Worm (Caenorhabditis elegans) whole organism, L4 larva: ENCODE measurements around the gene pan-1.
A peak's percentile ranks its signal among the peaks of the same experiment; 100 is the strongest.

Source experiments
- F10B5.3 ChIP-seq: sonication (generic microtip); optimal IDR thresholded peaks from 2 replicates; lab custom pipeline; 2016; ENCODE audit warnings: mild to moderate bottlenecking, missing genetic modification characterization, missing compliant biosample characterization
- F26F4.8 ChIP-seq: fragments of 200-800 bp; sonication (Bioruptor generic); conservative IDR thresholded peaks from 2 replicates; pipeline ENCODE4 v1.3.6; 2022; ENCODE audit warnings: missing genetic modification characterization, missing compliant biosample characterization
- F37D6.2 ChIP-seq: sonication (generic microtip); optimal IDR thresholded peaks from 2 replicates; lab custom pipeline; 2016; ENCODE audit warnings: mild to moderate bottlenecking, missing genetic modification characterization, missing compliant biosample characterization
- F49E8.2 ChIP-seq: sonication (generic microtip); optimal IDR thresholded peaks from 2 replicates; lab custom pipeline; 2016; ENCODE audit warnings: missing compliant biosample characterization, mild to moderate bottlenecking, missing genetic modification characterization, borderline replicate concordance
- R02D3.7 ChIP-seq: fragments of 150-350 bp; sonication (generic microtip); optimal IDR thresholded peaks from 3 replicates; lab custom pipeline; 2014; ENCODE audit warnings: missing biosample characterization, missing genetic modification characterization
- Y5F2A.4 ChIP-seq: fragments of 200-800 bp; sonication (Bioruptor generic); optimal IDR thresholded peaks from 2 replicates; lab custom pipeline; 2018; ENCODE audit warnings: mild to moderate bottlenecking, missing genetic modification characterization, missing compliant biosample characterization
- Y75B8A.6 ChIP-seq: fragments of 200-800 bp; sonication (Bioruptor generic); IDR thresholded peaks from 2 replicates; pipeline ENCODE4 v1.3.6; 2022; ENCODE audit warnings: missing genetic modification reagents, missing genetic modification characterization, missing compliant biosample characterization
- aly-2 ChIP-seq: sonication (generic microtip); optimal IDR thresholded peaks from 2 replicates; lab custom pipeline; 2018; ENCODE audit warnings: missing biosample characterization, missing genetic modification characterization
- ceh-20 ChIP-seq: fragments of 200-800 bp; sonication (Bioruptor generic); IDR thresholded peaks from 2 replicates; pipeline ENCODE4 v1.3.6; 2022; ENCODE audit warnings: missing genetic modification reagents, missing genetic modification characterization, missing compliant biosample characterization
- daf-12 ChIP-seq: fragments of 150-350 bp; optimal IDR thresholded peaks from 2 replicates; lab custom pipeline; 2014; ENCODE audit warnings: missing biosample characterization, missing genetic modification reagents, missing genetic modification characterization
- daf-16 ChIP-seq, 3 experiments: sonication (generic microtip); optimal IDR thresholded peaks; 2 replicates each; lab custom pipeline; 2016 to 2017; ENCODE audit warnings: missing genetic modification characterization in 3 of 3, missing genetic modification reagents in 3 of 3, mild to moderate bottlenecking in 2 of 3, missing compliant biosample characterization in 2 of 3, missing biosample characterization in 1 of 3, moderate library complexity in 1 of 3
- daf-19 ChIP-seq: fragments of 200-800 bp; sonication (Bioruptor generic); conservative IDR thresholded peaks from 2 replicates; pipeline ENCODE4 v1.3.6; 2022; ENCODE audit warnings: missing genetic modification characterization, missing compliant biosample characterization
- dmd-8 ChIP-seq: fragments of 200-800 bp; sonication (Bioruptor generic); IDR thresholded peaks from 2 replicates; pipeline ENCODE4 v1.3.6; 2022; ENCODE audit warnings: missing genetic modification characterization, missing compliant biosample characterization
- duxl-1 ChIP-seq: sonication (generic microtip); optimal IDR thresholded peaks from 2 replicates; lab custom pipeline; 2016; ENCODE audit warnings: mild to moderate bottlenecking, missing genetic modification characterization, moderate library complexity, missing compliant biosample characterization; ENCODE audit not compliant: poor library complexity
- egl-27 ChIP-seq: sonication (generic microtip); optimal IDR thresholded peaks from 3 replicates; lab custom pipeline; 2017; ENCODE audit warnings: missing biosample characterization, missing genetic modification reagents, missing genetic modification characterization
- egl-43 ChIP-seq: fragments of 200-800 bp; sonication (Bioruptor generic); IDR thresholded peaks from 2 replicates; pipeline ENCODE4 v1.3.6; 2022; ENCODE audit warnings: missing genetic modification reagents, missing genetic modification characterization, missing compliant biosample characterization
- fkh-10 ChIP-seq: fragments of 150-350 bp; optimal IDR thresholded peaks from 2 replicates; lab custom pipeline; 2014; ENCODE audit warnings: missing biosample characterization, missing genetic modification reagents, missing genetic modification characterization
- fos-1 ChIP-seq: fragments of 150-350 bp; optimal IDR thresholded peaks from 2 replicates; lab custom pipeline; 2014; ENCODE audit warnings: missing biosample characterization, missing genetic modification characterization
- hif-1 ChIP-seq, 2 experiments: sonication (generic microtip); optimal IDR thresholded peaks; 2 replicates each; lab custom pipeline; 2016 to 2017; ENCODE audit warnings: missing compliant biosample characterization in 2 of 2, missing genetic modification characterization in 2 of 2, missing genetic modification reagents in 2 of 2, missing genotype in 2 of 2, mild to moderate bottlenecking in 1 of 2
- hmg-1.1 ChIP-seq: fragments of 200-800 bp; sonication (Bioruptor generic); IDR thresholded peaks from 2 replicates; pipeline ENCODE4 v1.3.6; 2022; ENCODE audit warnings: missing genetic modification reagents, missing genetic modification characterization, missing compliant biosample characterization
- lin-1 ChIP-seq: fragments of 200-800 bp; sonication (Bioruptor generic); IDR thresholded peaks from 2 replicates; pipeline ENCODE4 v1.3.6; 2022; ENCODE audit warnings: missing genetic modification reagents, missing genetic modification characterization, missing compliant biosample characterization
- lin-15B ChIP-seq: fragments of 150-350 bp; sonication (generic microtip); optimal IDR thresholded peaks from 3 replicates; lab custom pipeline; 2014; ENCODE audit warnings: missing biosample characterization, missing genetic modification characterization
- lin-29 ChIP-seq: fragments of 200-800 bp; sonication (Bioruptor generic); IDR thresholded peaks from 2 replicates; pipeline ENCODE4 v1.3.6; 2022; ENCODE audit warnings: missing genetic modification reagents, missing genetic modification characterization, missing compliant biosample characterization
- lin-38 ChIP-seq: fragments of 200-800 bp; sonication (Bioruptor generic); IDR thresholded peaks from 2 replicates; pipeline ENCODE4 v1.3.6; 2022; ENCODE audit warnings: missing genetic modification reagents, missing genetic modification characterization, missing compliant biosample characterization
- lin-39 ChIP-seq: fragments of 150-350 bp; optimal IDR thresholded peaks from 2 replicates; lab custom pipeline; 2014; ENCODE audit warnings: missing biosample characterization, missing genetic modification reagents, missing genetic modification characterization
- lsy-2 ChIP-seq, 2 experiments: fragments of 150-350 bp in 1 of 2; sonication (generic microtip) in 1 of 2; optimal IDR thresholded peaks; 2 replicates each; lab custom pipeline; 2014 to 2017; ENCODE audit warnings: missing biosample characterization in 2 of 2, missing genetic modification characterization in 2 of 2
- madf-9 ChIP-seq: fragments of 200-800 bp; sonication (Bioruptor generic); conservative IDR thresholded peaks from 2 replicates; pipeline ENCODE4 v1.3.6; 2022; ENCODE audit warnings: missing genetic modification reagents, missing genetic modification characterization, missing compliant biosample characterization
- mdl-1 ChIP-seq, 2 experiments: fragments of 150-350 bp in 1 of 2; sonication (generic microtip) in 1 of 2; optimal IDR thresholded peaks; 2 replicates each; lab custom pipeline; 2014 to 2017; ENCODE audit warnings: missing biosample characterization in 2 of 2, missing genetic modification characterization in 2 of 2
- mdt-29 ChIP-seq: fragments of 200-800 bp; sonication (Bioruptor generic); IDR thresholded peaks from 2 replicates; pipeline ENCODE4 v1.3.6; 2022; ENCODE audit warnings: missing genetic modification reagents, missing genetic modification characterization, missing compliant biosample characterization
- nhr-237 ChIP-seq: sonication (generic microtip); optimal IDR thresholded peaks from 2 replicates; lab custom pipeline; 2017; ENCODE audit warnings: missing biosample characterization, missing genetic modification characterization
- nhr-28 ChIP-seq: fragments of 150-350 bp; optimal IDR thresholded peaks from 2 replicates; lab custom pipeline; 2014; ENCODE audit warnings: missing biosample characterization, missing genetic modification characterization
- nhr-42 ChIP-seq: fragments of 200-800 bp; sonication (Bioruptor generic); IDR thresholded peaks from 2 replicates; pipeline ENCODE4 v1.3.6; 2022; ENCODE audit warnings: missing genetic modification characterization, missing compliant biosample characterization
- nhr-6 ChIP-seq: fragments of 150-350 bp; optimal IDR thresholded peaks from 2 replicates; lab custom pipeline; 2014; ENCODE audit warnings: missing biosample characterization, missing genetic modification characterization
- nhr-77 ChIP-seq: fragments of 150-350 bp; optimal IDR thresholded peaks from 2 replicates; lab custom pipeline; 2014; ENCODE audit warnings: missing biosample characterization, missing genetic modification characterization
- pqm-1 ChIP-seq: sonication (generic microtip); optimal IDR thresholded peaks from 2 replicates; lab custom pipeline; 2017; ENCODE audit warnings: missing biosample characterization, missing genetic modification characterization
- rbr-2 ChIP-seq: sonication (generic microtip); optimal IDR thresholded peaks from 2 replicates; lab custom pipeline; 2016; ENCODE audit warnings: missing genotype, missing genetic modification characterization, missing compliant biosample characterization
- saeg-2 ChIP-seq: fragments of 200-800 bp; sonication (Bioruptor generic); IDR thresholded peaks from 2 replicates; pipeline ENCODE4 v1.3.6; 2022; ENCODE audit warnings: missing genetic modification reagents, missing genetic modification characterization, missing compliant biosample characterization
- set-16 ChIP-seq: fragments of 200-800 bp; sonication (Bioruptor generic); IDR thresholded peaks from 2 replicates; pipeline ENCODE4 v1.3.6; 2022; ENCODE audit warnings: missing genetic modification reagents, missing genetic modification characterization, missing compliant biosample characterization
- skn-1 ChIP-seq: fragments of 150-350 bp; optimal IDR thresholded peaks from 2 replicates; lab custom pipeline; 2014; ENCODE audit warnings: missing biosample characterization, missing genetic modification characterization
- spr-1 ChIP-seq: sonication (generic microtip); optimal IDR thresholded peaks from 2 replicates; lab custom pipeline; 2016; ENCODE audit warnings: mild to moderate bottlenecking, missing genetic modification characterization, missing compliant biosample characterization
- spr-3 ChIP-seq: fragments of 200-800 bp; sonication (Bioruptor generic); optimal IDR thresholded peaks from 2 replicates; lab custom pipeline; 2018; ENCODE audit warnings: mild to moderate bottlenecking, missing genetic modification characterization, missing compliant biosample characterization
- tag-97 ChIP-seq: fragments of 200-800 bp; sonication (Bioruptor generic); IDR thresholded peaks from 2 replicates; pipeline ENCODE4 v1.3.6; 2022; ENCODE audit warnings: missing genetic modification characterization, missing compliant biosample characterization
- tra-1 ChIP-seq: fragments of 200-800 bp; sonication (Bioruptor generic); IDR thresholded peaks from 2 replicates; pipeline ENCODE4 v1.3.6; 2022; ENCODE audit warnings: missing genetic modification reagents, missing genetic modification characterization, missing compliant biosample characterization
- unc-39 ChIP-seq: sonication (generic microtip); optimal IDR thresholded peaks from 2 replicates; lab custom pipeline; 2017; ENCODE audit warnings: missing biosample characterization, missing genetic modification characterization
- unc-62 ChIP-seq, 3 experiments: fragments of 150-350 bp in 1 of 3; sonication (generic microtip); optimal IDR thresholded peaks in 2 of 3; peaks in 1 of 3; 1 replicate in 1 of 3; 2 replicates in 2 of 3; lab custom pipeline; 2014 to 2017; ENCODE audit warnings: missing biosample characterization in 3 of 3, missing genetic modification characterization in 3 of 3, missing genetic modification reagents in 3 of 3, missing genotype in 1 of 3
- vab-7 ChIP-seq: fragments of 200-800 bp; sonication (Bioruptor generic); IDR thresholded peaks from 2 replicates; pipeline ENCODE4 v1.3.6; 2022; ENCODE audit warnings: missing genetic modification reagents, missing genetic modification characterization, missing compliant biosample characterization
- zfp-2 ChIP-seq: sonication (generic microtip); optimal IDR thresholded peaks from 2 replicates; lab custom pipeline; 2016; ENCODE audit warnings: mild to moderate bottlenecking, missing genetic modification characterization, missing compliant biosample characterization
- zfp-3 ChIP-seq: fragments of 200-800 bp; sonication (Bioruptor generic); conservative IDR thresholded peaks from 2 replicates; pipeline ENCODE4 v1.3.6; 2022; ENCODE audit warnings: missing genetic modification reagents, missing genetic modification characterization, missing compliant biosample characterization
- zip-11 ChIP-seq: fragments of 200-800 bp; sonication (Bioruptor generic); IDR thresholded peaks from 2 replicates; pipeline ENCODE4 v1.3.6; 2022; ENCODE audit warnings: missing genetic modification characterization, missing compliant biosample characterization
- ztf-11 ChIP-seq: fragments of 150-350 bp; optimal IDR thresholded peaks from 2 replicates; lab custom pipeline; 2014; ENCODE audit warnings: missing biosample characterization, missing genetic modification characterization
- ztf-7 ChIP-seq: fragments of 150-350 bp; optimal IDR thresholded peaks from 2 replicates; lab custom pipeline; 2014; ENCODE audit warnings: missing biosample characterization, missing genetic modification characterization

Gene pan-1

ce11 chrIII:4551963-4552362 lies 10.6 kb upstream of the pan-1 start (continued):
- TF ChIP-seq set-16 (GFP tag; lab: Robert Waterston, UW) (peak; percentile 74), ztf-11 (tag; lab: Kevin White, UChicago) (no peak), zip-11 (GFP tag; lab: Robert Waterston, UW) (no peak), tag-97 (GFP tag; lab: Robert Waterston, UW) (no peak), R02D3.7 (tag; lab: Kevin White, UChicago) (no peak), pqm-1 (peak; percentile 71), lin-1 (GFP tag; lab: Robert Waterston, UW) (peak; percentile 30; the same call in 1 of the 2 replicates), F10B5.3 (no peak), lin-29 (no peak), unc-62 (GFP tag; optimal IDR thresholded peaks at IDR 0.05 in 1 of 2; lab: Kevin White, UChicago) (peak in 1 of 2 experiments; percentile 36), unc-62 (tag; optimal IDR thresholded peaks at IDR 0.05; lab: Kevin White, UChicago) (no peak), F49E8.2 (no peak), nhr-77 (peak; percentile 83), skn-1 (tag; lab: Kevin White, UChicago) (no peak), spr-1 (peak; percentile 22), zfp-2 (tag; lab: Kevin White, UChicago) (no peak), mdt-29 (GFP tag; lab: Robert Waterston, UW) (no peak), daf-12 (no peak), Y75B8A.6 (no peak), F37D6.2 (tag; lab: Kevin White, UChicago) (peak; percentile 39), tra-1 (GFP tag; lab: Robert Waterston, UW) (0 out of 2 replicates have a peak, but pooled peaks have one; percentile 34), zfp-3 (GFP tag; lab: Robert Waterston, UW) (no peak), lin-15B (no peak), lin-39 (tag; lab: Kevin White, UChicago) (no peak), vab-7 (GFP tag; lab: Robert Waterston, UW) (0 out of 2 replicates have a peak, but pooled peaks have one; percentile 31), aly-2 (no peak), daf-16 (GFP tag; optimal IDR thresholded peaks at IDR 0.05; lab: Kevin White, UChicago) (peak in 1 of 2 experiments; percentile 61), daf-16 (tag; optimal IDR thresholded peaks at IDR 0.05; lab: Kevin White, UChicago) (peak; percentile 82), nhr-237 (tag; lab: Kevin White, UChicago) (no peak), dmd-8 (GFP tag; lab: Robert Waterston, UW) (no peak), spr-3 (GFP tag; lab: Kevin White, UChicago) (no peak), lsy-2 (tag; optimal IDR thresholded peaks at IDR 0.05; lab: Kevin White, UChicago) (peak; percentile 49 to 78), fkh-10 (GFP tag; lab: Kevin White, UChicago) (peak; percentile 31), ztf-7 (tag; lab: Kevin White, UChicago) (no peak), lin-38 (peak; percentile 51), daf-19 (no peak), fos-1 (tag; lab: Kevin White, UChicago) (no peak), madf-9 (GFP tag; lab: Robert Waterston, UW) (no peak; the same call in 1 of the 2 replicates), hmg-1.1 (peak; percentile 78), unc-39 (no peak), F26F4.8 (no peak), duxl-1 (tag; lab: Kevin White, UChicago) (no peak), nhr-6 (tag; lab: Kevin White, UChicago) (peak; percentile 42), Y5F2A.4 (no peak), egl-43 (GFP tag; lab: Robert Waterston, UW) (peak; percentile 22; the same call in 1 of the 2 replicates), mdl-1 (tag; optimal IDR thresholded peaks at IDR 0.05; lab: Kevin White, UChicago) (peak; percentile 30 to 84), saeg-2 (GFP tag; lab: Robert Waterston, UW) (no peak), ceh-20 (GFP tag; lab: Robert Waterston, UW) (no peak), hif-1 (tag; optimal IDR thresholded peaks at IDR 0.05; lab: Kevin White, UChicago) (peak in 1 of 2 experiments; percentile 66), nhr-42 (GFP tag; lab: Robert Waterston, UW) (no peak), egl-27 (no peak), rbr-2 (tag; lab: Kevin White, UChicago) (peak; percentile 72), nhr-28 (tag; lab: Kevin White, UChicago) (peak; percentile 91)
